Fruit fly (Drosophila melanogaster): ENCODE measurements around the gene Polr2D.

DNA sequence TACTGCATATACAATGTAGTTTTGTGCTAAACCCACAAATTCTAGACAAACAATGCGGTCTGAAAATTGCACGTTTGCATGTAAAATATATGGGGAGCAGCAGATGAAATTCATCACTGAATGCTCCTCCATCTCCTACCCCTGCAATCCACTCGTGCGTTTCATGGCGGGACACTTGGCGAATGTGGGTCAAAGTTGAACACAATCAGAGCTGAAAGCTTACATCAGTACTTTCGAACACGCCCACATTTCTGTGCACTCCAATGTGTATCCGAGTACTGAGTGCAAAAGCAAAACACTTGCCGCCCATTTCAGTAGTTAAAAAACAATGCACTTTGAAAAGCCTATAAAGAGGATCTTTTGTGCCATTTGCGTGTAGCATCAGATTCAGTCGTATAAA lies 41.5 kb upstream of the Polr2D start:
- TF ChIP-seq psq (optimal IDR thresholded peaks at IDR 0.05) = no peak
- no peak for TF ChIP-seq h (optimal IDR thresholded peaks at IDR 0.05)
- TF ChIP-seq Myc (optimal IDR thresholded peaks at IDR 0.05) = no peak
- TF ChIP-seq Sin3A (optimal IDR thresholded peaks at IDR 0.05) = no peak
- no peak for TF ChIP-seq insv (optimal IDR thresholded peaks at IDR 0.05)
- TF ChIP-seq ttk (optimal IDR thresholded peaks at IDR 0.05) = no peak

All from Kc167 (cell line).